Worm (Caenorhabditis elegans): Measurements from ENCODE around the gene C39B10.3.
A peak's percentile ranks its signal among the peaks of the same experiment; 100 is the strongest.

Gene C39B10.3

ce11 chrX:10443836-10444235 is at the start of gene C39B10.3:
Gene C39B10.3 (plus strand): TSS chrX:10444136.
- TF ChIP-seq tlp-1 (tag; optimal IDR thresholded peaks at IDR 0.05) (no peak), ceh-90 (tag; optimal IDR thresholded peaks at IDR 0.05) (no peak), mef-2 (tag; optimal IDR thresholded peaks at IDR 0.05) (no peak)

ce11 chrX:10394238-10394637 is 49.7 kb upstream of the C39B10.3 start:
- no peak for TF ChIP-seq C04F5.9 (tag; optimal IDR thresholded peaks at IDR 0.05)
- TF ChIP-seq nhr-237 (tag; optimal IDR thresholded peaks at IDR 0.05), result no peak
- TF ChIP-seq mep-1 (tag; optimal IDR thresholded peaks at IDR 0.05), result peak; percentile 40
- peak; percentile 47 for TF ChIP-seq snu-23 (GFP tag; optimal IDR thresholded peaks at IDR 0.05)
- no peak for TF ChIP-seq efl-1 (optimal IDR thresholded peaks at IDR 0.05)
- TF ChIP-seq efl-1 (GFP tag; optimal IDR thresholded peaks at IDR 0.05 in 1 of 2), result peak in 1 of 2 experiments; percentile 15
- TF ChIP-seq nhr-77 (tag; optimal IDR thresholded peaks at IDR 0.05), result no peak
- no peak for TF ChIP-seq lin-39 (tag; optimal IDR thresholded peaks at IDR 0.05)
- no peak for TF ChIP-seq unc-86 (tag; optimal IDR thresholded peaks at IDR 0.05)
- no peak for TF ChIP-seq ama-1 (optimal IDR thresholded peaks at IDR 0.05)
- peak; percentile 30; the same call in 1 of the 2 replicates for TF ChIP-seq nhr-19 (GFP tag; conservative IDR thresholded peaks at IDR 0.05)
- no peak for TF ChIP-seq isw-1 (GFP tag; IDR thresholded peaks at IDR 0.05)
- peak; percentile 76 for TF ChIP-seq lin-14 (GFP tag; optimal IDR thresholded peaks at IDR 0.05)
- no peak for TF ChIP-seq aha-1 (tag; optimal IDR thresholded peaks at IDR 0.05)
- TF ChIP-seq rnt-1 (tag; optimal IDR thresholded peaks at IDR 0.05), result peak; percentile 46
- no peak for TF ChIP-seq zag-1 (tag; optimal IDR thresholded peaks at IDR 0.05)
- peak; percentile 69 for TF ChIP-seq nhr-71 (tag; optimal IDR thresholded peaks at IDR 0.05)
- TF ChIP-seq nhr-20 (tag; optimal IDR thresholded peaks at IDR 0.05), result peak; percentile 41
- no peak for TF ChIP-seq ces-1 (GFP tag; optimal IDR thresholded peaks at IDR 0.05)
- TF ChIP-seq nhr-84 (tag; optimal IDR thresholded peaks at IDR 0.05), result no peak
- peak in 1 of 2 experiments; percentile 19 for TF ChIP-seq lsy-2 (tag; optimal IDR thresholded peaks at IDR 0.05)
- peak; percentile 33 for TF ChIP-seq pag-3 (tag; optimal IDR thresholded peaks at IDR 0.05; ENCODE audit: borderline replicate concordance, insufficient read depth)
- no peak for TF ChIP-seq skn-1 (tag; optimal IDR thresholded peaks at IDR 0.05)
- peak; percentile 20 for TF ChIP-seq tbx-2 (tag; optimal IDR thresholded peaks at IDR 0.05)

- TF ChIP-seq mdl-1 (tag; optimal IDR thresholded peaks at IDR 0.05), result no peak
- no peak for TF ChIP-seq nhr-77 (tag; optimal IDR thresholded peaks at IDR 0.05)
- peak; percentile 48 for TF ChIP-seq elt-2 (tag; optimal IDR thresholded peaks at IDR 0.05)
- TF ChIP-seq dpl-1 (GFP tag; optimal IDR thresholded peaks at IDR 0.05), result no peak
- TF ChIP-seq nhr-11 (tag; optimal IDR thresholded peaks at IDR 0.05), result no peak
- TF ChIP-seq nhr-71 (tag; optimal IDR thresholded peaks at IDR 0.05), result no peak
Observed at ce11 chrX:10395177-10395576, 48.8 kb upstream of the C39B10.3 start.

ce11 chrX:10395668-10396067 is 48.3 kb upstream of the C39B10.3 start:
- TF ChIP-seq nhr-19 (GFP tag; conservative IDR thresholded peaks at IDR 0.05), result 0 out of 2 replicates have a peak, but pooled peaks have one; percentile 6
- TF ChIP-seq swsn-7 (tag; optimal IDR thresholded peaks at IDR 0.05), result peak; percentile 3
- no peak for TF ChIP-seq vab-15 (tag; optimal IDR thresholded peaks at IDR 0.05)
- TF ChIP-seq nhr-20 (tag; optimal IDR thresholded peaks at IDR 0.05), result peak; percentile 45
- no peak for TF ChIP-seq efl-3 (GFP tag; optimal IDR thresholded peaks at IDR 0.05)
- peak in 1 of 2 experiments; percentile 13 for TF ChIP-seq lin-35 (GFP tag; optimal IDR thresholded peaks at IDR 0.05)
- no peak for TF ChIP-seq egl-27 (tag; optimal IDR thresholded peaks at IDR 0.05)
- TF ChIP-seq nhr-237 (tag; optimal IDR thresholded peaks at IDR 0.05), result no peak
- TF ChIP-seq mef-2 (tag; optimal IDR thresholded peaks at IDR 0.05), result no peak
- TF ChIP-seq xbp-1 (tag; optimal IDR thresholded peaks at IDR 0.05), result no peak
- no peak for TF ChIP-seq F16B12.6 (tag; optimal IDR thresholded peaks at IDR 0.05)
- TF ChIP-seq lin-14 (GFP tag; optimal IDR thresholded peaks at IDR 0.05), result peak; percentile 61
- TF ChIP-seq ztf-11 (tag; optimal IDR thresholded peaks at IDR 0.05), result peak in 1 of 2 experiments; percentile 26
- TF ChIP-seq mep-1 (tag; optimal IDR thresholded peaks at IDR 0.05), result peak; percentile 58
- TF ChIP-seq blmp-1 (tag; optimal IDR thresholded peaks at IDR 0.05), result peak; percentile 47
- no peak for TF ChIP-seq nhr-90 (tag; optimal IDR thresholded peaks at IDR 0.05; ENCODE audit: poor library complexity)
- no peak for TF ChIP-seq hpl-2 (GFP tag; optimal IDR thresholded peaks at IDR 0.05)
- TF ChIP-seq nhr-71 (tag; optimal IDR thresholded peaks at IDR 0.05), result peak; percentile 6
- TF ChIP-seq snu-23 (GFP tag; optimal IDR thresholded peaks at IDR 0.05), result peak; percentile 10
- peak; percentile 21 for TF ChIP-seq nhr-77 (tag; optimal IDR thresholded peaks at IDR 0.05)
- TF ChIP-seq tlp-1 (tag; optimal IDR thresholded peaks at IDR 0.05), result no peak
- no peak for TF ChIP-seq ces-1 (GFP tag; optimal IDR thresholded peaks at IDR 0.05)
- TF ChIP-seq aha-1 (tag; optimal IDR thresholded peaks at IDR 0.05), result no peak

Measured in whole organism, L1 larva.